Fruit fly (Drosophila melanogaster) whole organism, pupa: Measurements from ENCODE around the gene Nrg.

Experiments used
- Ets98B ChIP-seq: fragments of 200-800 bp; sonication (Bioruptor generic); IDR thresholded peaks from 2 replicates; pipeline ENCODE4 v1.3.6; 2022; ENCODE audit warnings: missing biosample characterization, missing genetic modification characterization
- gl ChIP-seq: fragments of 200-800 bp; sonication (Bioruptor generic); optimal IDR thresholded peaks from 2 replicates; lab custom pipeline; 2018; ENCODE audit warnings: missing biosample characterization, mild to moderate bottlenecking, missing genetic modification characterization
- rn ChIP-seq: fragments of 200-800 bp; sonication (Bioruptor generic); IDR thresholded peaks from 2 replicates; pipeline ENCODE4 v1.3.6; 2022; ENCODE audit warnings: missing biosample characterization, missing genetic modification characterization

dm6 chrX:8468962-8469459 lies 48.2 kb upstream of the Nrg start, which contains the start of gene CG12116:
- TF ChIP-seq Ets98B (GFP tag; lab: Robert Waterston, UW) (no peak), gl (tag; lab: Kevin White, UChicago) (no peak), rn (no peak)
